Fruit fly (Drosophila melanogaster) whole organism, prepupa: ENCODE results near the gene Lcp65Ab2.

Source experiments
- CG6808 ChIP-seq: fragments of 200-800 bp; sonication (Bioruptor generic); optimal IDR thresholded peaks from 3 replicates; lab custom pipeline; 2017; ENCODE audit warnings: missing biosample characterization, missing genetic modification characterization, mild to moderate bottlenecking, moderate library complexity, missing genetic modification reagents
- CG8319 ChIP-seq: fragments of 200-800 bp; sonication (Bioruptor generic); optimal IDR thresholded peaks from 3 replicates; lab custom pipeline; 2016; ENCODE audit warnings: missing biosample characterization, missing genetic modification characterization
- Hr4 ChIP-seq: fragments of 200-800 bp; sonication (Bioruptor generic); optimal IDR thresholded peaks from 3 replicates; lab custom pipeline; 2016; ENCODE audit warnings: missing biosample characterization, missing genetic modification characterization
- Sox102F ChIP-seq: fragments of 200-800 bp; sonication (Bioruptor generic); optimal IDR thresholded peaks from 2 replicates; lab custom pipeline; 2016; ENCODE audit warnings: missing biosample characterization, mild to moderate bottlenecking, missing genetic modification characterization
- pdm3 ChIP-seq: fragments of 200-800 bp; sonication (Bioruptor generic); optimal IDR thresholded peaks from 3 replicates; lab custom pipeline; 2016; ENCODE audit warnings: missing biosample characterization, missing genetic modification characterization

dm6 chr3L:6157327-6158032 is 11.0 kb downstream of the Lcp65Ab2 start, which contains the start of gene CG13297:
- TF ChIP-seq pdm3 (GFP tag; lab: Kevin White, UChicago) (no peak), Hr4 (GFP tag; lab: Kevin White, UChicago) (no peak), CG8319 (GFP tag; lab: Kevin White, UChicago) (no peak), CG6808 (no peak), Sox102F (GFP tag; lab: Kevin White, UChicago) (no peak)
